Worm (Caenorhabditis elegans) whole organism, L4 larva: Measurements from ENCODE around the gene C50E10.1.
"Not testable (repeated sequence)": the region's sequence is repeated elsewhere in the genome, so short reads cannot be mapped to it uniquely, and the experiment has no call there.

ENCODE experiments used
- T26A8.4 ChIP-seq: fragments of 200-800 bp; sonication (Bioruptor generic); IDR thresholded peaks from 2 replicates; pipeline ENCODE4 v1.3.6; 2022; ENCODE audit warnings: missing genetic modification characterization, missing compliant biosample characterization
- ZK337.2 ChIP-seq: fragments of 200-800 bp; sonication (Bioruptor generic); IDR thresholded peaks from 2 replicates; pipeline ENCODE4 v1.3.6; 2022; ENCODE audit warnings: missing genetic modification reagents, missing genetic modification characterization, missing compliant biosample characterization
- aha-1 ChIP-seq: fragments of 150-350 bp; peaks from one replicate; lab custom pipeline; 2014; ENCODE audit warnings: missing biosample characterization, missing genetic modification characterization
- aly-2 ChIP-seq: sonication (generic microtip); optimal IDR thresholded peaks from 2 replicates; lab custom pipeline; 2018; ENCODE audit warnings: missing biosample characterization, missing genetic modification characterization
- arid-1 ChIP-seq: fragments of 200-800 bp; sonication (Bioruptor generic); conservative IDR thresholded peaks from 2 replicates; pipeline ENCODE4 v1.3.6; 2022; ENCODE audit warnings: missing genetic modification reagents, missing genetic modification characterization, missing compliant biosample characterization
- daf-8 ChIP-seq: fragments of 200-800 bp; sonication (Bioruptor generic); IDR thresholded peaks from 2 replicates; pipeline ENCODE4 v1.3.6; 2022; ENCODE audit warnings: missing genetic modification characterization, missing compliant biosample characterization
- dmd-6 ChIP-seq: fragments of 200-800 bp; sonication (Bioruptor generic); IDR thresholded peaks from 2 replicates; pipeline ENCODE4 v1.3.6; 2022; ENCODE audit warnings: missing genetic modification reagents, missing genetic modification characterization, missing compliant biosample characterization
- dpl-1 ChIP-seq: fragments of 150-350 bp; optimal IDR thresholded peaks from 2 replicates; lab custom pipeline; 2014; ENCODE audit warnings: missing biosample characterization, missing genetic modification reagents, missing genetic modification characterization
- duxl-1 ChIP-seq: sonication (generic microtip); optimal IDR thresholded peaks from 2 replicates; lab custom pipeline; 2016; ENCODE audit warnings: mild to moderate bottlenecking, missing genetic modification characterization, moderate library complexity, missing compliant biosample characterization; ENCODE audit not compliant: poor library complexity
- egl-27 ChIP-seq: sonication (generic microtip); optimal IDR thresholded peaks from 3 replicates; lab custom pipeline; 2017; ENCODE audit warnings: missing biosample characterization, missing genetic modification reagents, missing genetic modification characterization
- fos-1 ChIP-seq: fragments of 150-350 bp; optimal IDR thresholded peaks from 2 replicates; lab custom pipeline; 2014; ENCODE audit warnings: missing biosample characterization, missing genetic modification characterization
- hlh-11 ChIP-seq: fragments of 200-800 bp; sonication (Bioruptor generic); optimal IDR thresholded peaks from 2 replicates; lab custom pipeline; 2018; ENCODE audit warnings: mild to moderate bottlenecking, missing genetic modification characterization, missing compliant biosample characterization
- lim-7 ChIP-seq: fragments of 200-800 bp; sonication (Bioruptor generic); IDR thresholded peaks from 2 replicates; pipeline ENCODE4 v1.3.6; 2022; ENCODE audit warnings: missing genetic modification characterization, missing compliant biosample characterization
- lin-1 ChIP-seq: fragments of 200-800 bp; sonication (Bioruptor generic); IDR thresholded peaks from 2 replicates; pipeline ENCODE4 v1.3.6; 2022; ENCODE audit warnings: missing genetic modification reagents, missing genetic modification characterization, missing compliant biosample characterization
- lin-13 ChIP-seq: fragments of 150-350 bp; optimal IDR thresholded peaks from 2 replicates; lab custom pipeline; 2014; ENCODE audit warnings: missing biosample characterization, missing genetic modification reagents, missing genetic modification characterization
- lin-15B ChIP-seq: fragments of 150-350 bp; sonication (generic microtip); optimal IDR thresholded peaks from 3 replicates; lab custom pipeline; 2014; ENCODE audit warnings: missing biosample characterization, missing genetic modification characterization
- madf-9 ChIP-seq: fragments of 200-800 bp; sonication (Bioruptor generic); conservative IDR thresholded peaks from 2 replicates; pipeline ENCODE4 v1.3.6; 2022; ENCODE audit warnings: missing genetic modification reagents, missing genetic modification characterization, missing compliant biosample characterization
- mdl-1 ChIP-seq, 2 experiments: fragments of 150-350 bp in 1 of 2; sonication (generic microtip) in 1 of 2; optimal IDR thresholded peaks; 2 replicates each; lab custom pipeline; 2014 to 2017; ENCODE audit warnings: missing biosample characterization in 2 of 2, missing genetic modification characterization in 2 of 2
- mxl-3 ChIP-seq: fragments of 200-800 bp; sonication (Bioruptor generic); optimal IDR thresholded peaks from 2 replicates; lab custom pipeline; 2018; ENCODE audit warnings: mild to moderate bottlenecking, missing genetic modification characterization, missing compliant biosample characterization
- nhr-102 ChIP-seq: sonication (generic microtip); optimal IDR thresholded peaks from 2 replicates; lab custom pipeline; 2016; ENCODE audit warnings: mild to moderate bottlenecking, missing genetic modification characterization, moderate library complexity, missing compliant biosample characterization
- nhr-11 ChIP-seq: fragments of 150-350 bp; optimal IDR thresholded peaks from 2 replicates; lab custom pipeline; 2014; ENCODE audit warnings: missing biosample characterization, missing genetic modification characterization
- nhr-48 ChIP-seq: sonication (generic microtip); optimal IDR thresholded peaks from 2 replicates; lab custom pipeline; 2016; ENCODE audit warnings: mild to moderate bottlenecking, missing genetic modification characterization, missing compliant biosample characterization
- nhr-76 ChIP-seq: fragments of 150-350 bp; optimal IDR thresholded peaks from 2 replicates; lab custom pipeline; 2014; ENCODE audit warnings: missing biosample characterization, missing genetic modification characterization
- php-3 ChIP-seq: fragments of 200-800 bp; sonication (Bioruptor generic); IDR thresholded peaks from 2 replicates; pipeline ENCODE4 v1.3.6; 2022; ENCODE audit warnings: missing genetic modification reagents, missing genetic modification characterization, missing compliant biosample characterization
- saeg-2 ChIP-seq: fragments of 200-800 bp; sonication (Bioruptor generic); IDR thresholded peaks from 2 replicates; pipeline ENCODE4 v1.3.6; 2022; ENCODE audit warnings: missing genetic modification reagents, missing genetic modification characterization, missing compliant biosample characterization
- skn-1 ChIP-seq: fragments of 150-350 bp; optimal IDR thresholded peaks from 2 replicates; lab custom pipeline; 2014; ENCODE audit warnings: missing biosample characterization, missing genetic modification characterization
- snpc-1.2 ChIP-seq: fragments of 200-800 bp; sonication (Bioruptor generic); IDR thresholded peaks from 2 replicates; pipeline ENCODE4 v1.3.6; 2022; ENCODE audit warnings: missing genetic modification reagents, missing genetic modification characterization, missing compliant biosample characterization
- snpc-4 ChIP-seq: fragments of 150-350 bp; optimal IDR thresholded peaks from 2 replicates; lab custom pipeline; 2014; ENCODE audit warnings: missing biosample characterization, missing genetic modification characterization
- unc-130 ChIP-seq: sonication (generic microtip); optimal IDR thresholded peaks from 2 replicates; lab custom pipeline; 2016; ENCODE audit warnings: missing genetic modification reagents, missing genetic modification characterization, missing compliant biosample characterization
- unc-39 ChIP-seq: sonication (generic microtip); optimal IDR thresholded peaks from 2 replicates; lab custom pipeline; 2017; ENCODE audit warnings: missing biosample characterization, missing genetic modification characterization
- unc-62 ChIP-seq, 3 experiments: fragments of 150-350 bp in 1 of 3; sonication (generic microtip); optimal IDR thresholded peaks in 2 of 3; peaks in 1 of 3; 1 replicate in 1 of 3; 2 replicates in 2 of 3; lab custom pipeline; 2014 to 2017; ENCODE audit warnings: missing biosample characterization in 3 of 3, missing genetic modification characterization in 3 of 3, missing genetic modification reagents in 3 of 3, missing genotype in 1 of 3
- ztf-7 ChIP-seq: fragments of 150-350 bp; optimal IDR thresholded peaks from 2 replicates; lab custom pipeline; 2014; ENCODE audit warnings: missing biosample characterization, missing genetic modification characterization

Gene C50E10.1

ce11 chrII:12335430-12335829 lies 33.2 kb upstream of the C50E10.1 start, which contains the start of gene sre-52:
Gene sre-52 (plus strand): TSS chrII:12335730.
- TF ChIP-seq ztf-7 (no peak), mdl-1 (tag; optimal IDR thresholded peaks at IDR 0.05; lab: Kevin White, UChicago) (no peak), fos-1 (no peak), unc-130 (no peak), daf-8 (GFP tag; lab: Robert Waterston, UW) (no peak), php-3 (GFP tag; lab: Robert Waterston, UW) (no peak), saeg-2 (GFP tag; lab: Robert Waterston, UW) (no peak), unc-39 (no peak), T26A8.4 (GFP tag; lab: Robert Waterston, UW) (no peak), nhr-48 (tag; lab: Kevin White, UChicago) (no peak)

DNA sequence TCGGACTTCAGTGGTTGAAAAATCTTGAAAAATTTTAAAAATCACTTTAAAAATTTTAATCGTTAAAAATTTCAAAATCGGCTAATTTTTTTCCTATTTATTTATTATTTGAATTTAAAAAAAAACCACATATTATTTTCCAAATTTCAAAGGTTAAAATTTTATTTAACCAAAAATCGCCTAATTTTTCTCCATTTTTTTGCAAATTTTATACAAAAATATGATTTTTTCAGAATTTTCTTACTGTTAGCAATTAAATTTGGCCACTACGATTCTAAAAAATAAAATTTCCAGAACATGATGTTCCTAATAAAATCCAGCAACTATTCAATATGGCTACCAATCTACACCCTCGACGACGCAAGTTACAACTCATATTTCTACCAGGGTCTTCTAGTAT lies 30.4 kb upstream of the C50E10.1 start, which contains the start of gene sre-54:
sre-54 (plus strand) TSS at position 301 of the 400 bp plus-strand sequence.
- TF ChIP-seq lin-15B (tag; lab: Kevin White, UChicago) (no peak), lin-1 (GFP tag; lab: Robert Waterston, UW) (no peak), saeg-2 (GFP tag; lab: Robert Waterston, UW) (no peak), lim-7 (GFP tag; lab: Robert Waterston, UW) (no peak), dpl-1 (GFP tag; lab: Kevin White, UChicago) (no peak), aly-2 (tag; lab: Kevin White, UChicago) (no peak), egl-27 (tag; lab: Kevin White, UChicago) (no peak), mdl-1 (tag; optimal IDR thresholded peaks at IDR 0.05; lab: Kevin White, UChicago) (no peak)

DNA sequence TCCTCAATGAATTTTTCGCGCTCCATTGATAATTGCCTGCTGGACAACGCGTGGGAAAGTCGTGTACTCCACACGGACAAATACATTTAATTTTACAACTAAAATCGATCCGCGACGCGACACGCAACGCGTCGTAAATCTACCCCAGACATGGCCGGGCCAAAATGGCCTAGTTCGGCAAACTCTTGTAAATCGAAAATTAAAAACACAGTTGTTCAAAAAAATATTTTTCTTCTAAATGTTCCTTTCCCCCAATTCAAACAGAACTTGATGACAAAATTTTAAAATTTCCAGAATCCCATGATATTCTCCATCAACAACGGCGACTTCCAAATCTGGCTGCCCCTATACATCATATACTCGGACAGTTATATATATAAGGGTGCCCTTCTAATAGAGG lies 26.7 kb upstream of the C50E10.1 start, which contains the start of gene sre-55:
sre-55 (plus strand) TSS at position 301 of the 400 bp plus-strand sequence.
- no peak for TF ChIP-seq ZK337.2 (GFP tag; lab: Robert Waterston, UW)
- no peak for TF ChIP-seq arid-1
- TF ChIP-seq nhr-11 (tag; lab: Kevin White, UChicago) = no peak
- TF ChIP-seq lin-13 (GFP tag; lab: Kevin White, UChicago) = no peak
- no peak for TF ChIP-seq unc-62 (GFP tag; optimal IDR thresholded peaks at IDR 0.05 in 1 of 2; lab: Kevin White, UChicago)
- no peak for TF ChIP-seq unc-62 (tag; optimal IDR thresholded peaks at IDR 0.05; lab: Kevin White, UChicago)
- TF ChIP-seq php-3 (GFP tag; lab: Robert Waterston, UW) = no peak
- no peak for TF ChIP-seq snpc-4 (tag; lab: Kevin White, UChicago)
- TF ChIP-seq snpc-1.2 = no peak
- TF ChIP-seq skn-1 (tag; lab: Kevin White, UChicago) = no peak
- no peak for TF ChIP-seq hlh-11
- no peak for TF ChIP-seq duxl-1 (tag; lab: Kevin White, UChicago)
- no peak for TF ChIP-seq nhr-102 (tag; lab: Kevin White, UChicago)
- TF ChIP-seq, all 104 proteins: peak for 0

DNA sequence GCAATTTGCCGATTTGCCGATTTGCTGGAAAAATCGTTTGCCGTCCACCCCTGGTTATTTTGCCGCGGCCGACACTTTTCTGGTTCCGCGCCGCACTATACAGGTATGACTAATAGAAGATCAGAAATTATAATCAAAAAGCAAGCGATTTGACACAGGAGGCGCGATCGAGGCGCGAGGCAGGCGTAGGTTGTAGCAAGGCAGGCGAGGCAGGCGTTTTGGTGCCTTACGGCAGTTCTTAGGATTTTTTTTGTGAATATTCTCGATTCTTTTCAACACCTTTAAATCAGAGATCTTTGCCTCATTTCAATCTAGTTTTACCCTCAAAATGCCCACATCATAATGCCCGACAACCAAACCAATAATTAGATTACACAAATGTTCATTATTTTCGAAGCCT lies 21.9 kb upstream of the C50E10.1 start, which contains the start of gene sre-56:
sre-56 (plus strand) TSS at position 301 of the 400 bp plus-strand sequence.
- no peak for TF ChIP-seq nhr-76 (tag; lab: Kevin White, UChicago)
- TF ChIP-seq dmd-6 (GFP tag; lab: Robert Waterston, UW) = no peak
- TF ChIP-seq aha-1 (tag; lab: Kevin White, UChicago) = peak; percentile 51

- TF ChIP-seq madf-9 (no peak), mxl-3 (GFP tag; lab: Kevin White, UChicago) (no peak), ZK337.2 (GFP tag; lab: Robert Waterston, UW) (no peak)
Measured at ce11 chrII:12323305-12323704, 21.1 kb upstream of the C50E10.1 start, which contains the start of gene sre-53. Gene sre-53 (minus strand): TSS chrII:12323405.

- not testable (repeated sequence) for TF ChIP-seq dpl-1 (GFP tag; lab: Kevin White, UChicago); hlh-11; dmd-6 (GFP tag; lab: Robert Waterston, UW)
Measured at ce11 chrII:12318541-12318940, 16.3 kb upstream of the C50E10.1 start, which contains the start of gene sre-49. Gene sre-49 (plus strand): TSS chrII:12318841.
